Worm (Caenorhabditis elegans) whole organism, midembryonic: ENCODE results near the gene T09E8.4.
"Not testable (repeated sequence)": the region's sequence is repeated elsewhere in the genome, so short reads cannot be mapped to it uniquely, and the experiment has no call there.

Experiments
- T22C8.4 ChIP-seq: fragments of 200-800 bp; sonication (Bioruptor generic); IDR thresholded peaks from 2 replicates; pipeline ENCODE4 v1.3.6; 2022; ENCODE audit warnings: missing genetic modification characterization, missing compliant biosample characterization
- cog-1 ChIP-seq: sonication (generic microtip); optimal IDR thresholded peaks from 2 replicates; lab custom pipeline; 2016; ENCODE audit warnings: missing genetic modification characterization, missing compliant biosample characterization
- flt-1 ChIP-seq: fragments of 200-800 bp; sonication (Bioruptor generic); IDR thresholded peaks from 2 replicates; pipeline ENCODE4 v1.3.6; 2022; ENCODE audit warnings: missing genetic modification characterization, missing compliant biosample characterization
- klf-2 ChIP-seq: fragments of 200-800 bp; sonication (Bioruptor generic); conservative IDR thresholded peaks from 2 replicates; pipeline ENCODE4 v1.3.6; 2022; ENCODE audit warnings: missing genetic modification reagents, missing genetic modification characterization, missing compliant biosample characterization
- med-1 ChIP-seq: sonication (generic microtip); optimal IDR thresholded peaks from 2 replicates; lab custom pipeline; 2017; ENCODE audit warnings: missing genetic modification characterization, mild to moderate bottlenecking, missing compliant biosample characterization, antibody characterized with exemption, missing genetic modification reagents; ENCODE audit not compliant: insufficient read depth
- ref-1 ChIP-seq: fragments of 200-800 bp; sonication (Bioruptor generic); conservative IDR thresholded peaks from 2 replicates; pipeline ENCODE4 v1.3.6; 2022; ENCODE audit warnings: missing genetic modification reagents, missing genetic modification characterization, missing compliant biosample characterization
- tab-1 ChIP-seq: fragments of 200-800 bp; sonication (Bioruptor generic); IDR thresholded peaks from 2 replicates; pipeline ENCODE4 v1.3.6; 2022; ENCODE audit warnings: missing genetic modification characterization, missing compliant biosample characterization
- ztf-23 ChIP-seq: fragments of 200-800 bp; sonication (Bioruptor generic); IDR thresholded peaks from 2 replicates; pipeline ENCODE4 v1.3.6; 2022; ENCODE audit warnings: missing genetic modification reagents, missing genetic modification characterization, missing compliant biosample characterization
- ztf-29 ChIP-seq: fragments of 200-800 bp; sonication (Bioruptor generic); IDR thresholded peaks from 2 replicates; pipeline ENCODE4 v1.3.6; 2022; ENCODE audit warnings: missing genetic modification reagents, missing genetic modification characterization, missing compliant biosample characterization

The T09E8.4 gene

DNA sequence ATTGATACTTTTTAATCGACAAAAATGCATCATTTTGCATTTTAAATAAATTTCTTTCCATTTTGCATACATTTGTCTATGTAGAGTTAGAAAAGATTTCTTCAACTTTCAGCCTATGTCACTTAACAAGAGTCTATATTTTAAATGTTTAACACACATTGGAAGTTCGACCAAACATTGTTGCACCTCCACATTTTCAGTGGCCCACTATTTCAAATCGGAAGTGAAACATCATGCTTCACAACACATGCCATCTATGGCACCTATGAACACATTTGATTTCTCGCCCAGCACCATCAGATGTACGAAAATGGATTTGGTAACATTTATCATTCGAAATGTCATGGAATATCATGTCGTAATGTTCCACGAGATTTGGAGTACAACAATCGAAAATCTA, 45.4 kb downstream of the T09E8.4 start, which contains the start of gene dhc-3:
dhc-3 (plus strand) TSS at position 301 of the 400 bp plus-strand sequence.
- no peak for TF ChIP-seq ztf-23 (GFP tag; lab: Robert Waterston, UW)
- TF ChIP-seq ztf-29 (GFP tag; lab: Robert Waterston, UW), result no peak
- no peak for TF ChIP-seq cog-1 (tag; lab: Kevin White, UChicago)
- no peak for TF ChIP-seq ref-1 (GFP tag; lab: Robert Waterston, UW)
- no peak for TF ChIP-seq tab-1 (GFP tag; lab: Robert Waterston, UW)
- TF ChIP-seq T22C8.4 (GFP tag; lab: Robert Waterston, UW), result no peak
- no peak for TF ChIP-seq med-1

- TF ChIP-seq klf-2 (GFP tag; lab: Robert Waterston, UW), result no peak
Measured at ce11 chrV:13137955-13138354, 46.1 kb downstream of the T09E8.4 start, which contains the start of gene clec-41. clec-41 (minus strand) TSS chrV:13138101.

DNA sequence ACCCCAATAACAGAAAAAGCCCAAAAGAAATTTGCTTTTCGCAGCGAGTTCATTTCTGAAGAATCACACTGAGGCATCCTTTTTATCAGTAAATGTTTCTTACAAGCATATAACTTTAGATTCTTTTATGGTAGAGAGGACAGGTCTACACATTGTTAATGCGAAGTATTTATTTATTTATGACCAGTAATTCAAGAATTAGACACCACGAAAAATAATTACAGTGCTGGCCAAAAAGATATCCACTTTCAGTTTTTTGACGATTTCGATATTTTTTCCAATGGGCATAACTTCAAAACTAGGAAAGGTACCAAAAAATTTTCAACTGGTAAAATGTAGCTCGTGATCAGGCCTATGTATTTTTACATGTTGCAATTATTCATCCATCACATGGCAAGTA, 49.3 kb downstream of the T09E8.4 start, which contains the start of gene clec-225:
clec-225 (minus strand) TSS at position 101 of the 400 bp plus-strand sequence.
- TF ChIP-seq tab-1 (GFP tag; lab: Robert Waterston, UW); klf-2 (GFP tag; lab: Robert Waterston, UW); cog-1 (tag; lab: Kevin White, UChicago): not testable (repeated sequence)

DNA sequence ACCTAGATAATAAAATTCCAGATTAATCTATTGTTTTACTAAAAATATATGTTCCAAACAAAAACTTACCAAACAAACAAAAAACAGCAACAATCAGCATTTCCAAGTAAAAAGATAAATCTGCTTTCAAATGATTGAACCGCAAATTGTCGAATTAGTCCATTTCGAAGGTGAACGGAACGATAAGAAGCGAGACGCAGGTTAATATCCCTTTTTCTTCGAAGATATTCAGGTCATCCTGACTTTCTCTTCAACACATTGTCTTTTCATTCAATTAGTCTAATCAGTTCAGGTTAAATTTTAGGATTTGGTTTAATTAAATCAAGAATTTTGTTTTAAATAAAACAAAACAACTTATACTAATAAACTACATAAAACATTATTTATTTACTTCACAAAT, 50.7 kb downstream of the T09E8.4 start, which contains the start of gene B0365.9:
B0365.9 (minus strand) TSS at position 186 of the 400 bp plus-strand sequence.
- TF ChIP-seq klf-2 (GFP tag; lab: Robert Waterston, UW), result no peak
- no peak for TF ChIP-seq tab-1 (GFP tag; lab: Robert Waterston, UW)
- TF ChIP-seq flt-1, result no peak
- TF ChIP-seq ztf-29 (GFP tag; lab: Robert Waterston, UW), result no peak
- no peak for TF ChIP-seq med-1
- no peak for TF ChIP-seq T22C8.4 (GFP tag; lab: Robert Waterston, UW)
- no peak for TF ChIP-seq ref-1 (GFP tag; lab: Robert Waterston, UW)
- TF ChIP-seq ztf-23 (GFP tag; lab: Robert Waterston, UW), result no peak
- TF ChIP-seq cog-1 (tag; lab: Kevin White, UChicago), result no peak
